Worm (Caenorhabditis elegans) whole organism, mixed stage, embryonic: ENCODE measurements around the gene C09F12.2.

Experiments used
- M03D4.4 ChIP-seq: sonication (generic microtip); optimal IDR thresholded peaks from 2 replicates; lab custom pipeline; 2017; ENCODE audit warnings: mild to moderate bottlenecking, missing genetic modification characterization, missing compliant biosample characterization
- bed-3 ChIP-seq: fragments of 200-800 bp; sonication (Bioruptor generic); optimal IDR thresholded peaks from 3 replicates; lab custom pipeline; 2018; ENCODE audit warnings: mild to moderate bottlenecking, missing genetic modification characterization, moderate library complexity, missing compliant biosample characterization
- blmp-1 ChIP-seq: fragments of 150-350 bp; optimal IDR thresholded peaks from 2 replicates; lab custom pipeline; 2014; ENCODE audit warnings: missing biosample characterization, missing genetic modification characterization
- ceh-39 ChIP-seq: fragments of 150-350 bp; optimal IDR thresholded peaks from 2 replicates; lab custom pipeline; 2014; ENCODE audit warnings: missing biosample characterization, missing genetic modification characterization
- ceh-43 ChIP-seq: fragments of 200-800 bp; sonication (Bioruptor generic); optimal IDR thresholded peaks from 2 replicates; lab custom pipeline; 2018; ENCODE audit warnings: mild to moderate bottlenecking, missing genetic modification characterization, moderate library complexity, missing compliant biosample characterization
- ceh-83 ChIP-seq: fragments of 200-800 bp; sonication (Bioruptor generic); optimal IDR thresholded peaks from 2 replicates; lab custom pipeline; 2018; ENCODE audit warnings: mild to moderate bottlenecking, missing genetic modification characterization, missing compliant biosample characterization
- ces-1 ChIP-seq: fragments of 150-350 bp; optimal IDR thresholded peaks from 2 replicates; lab custom pipeline; 2014; ENCODE audit warnings: missing biosample characterization, missing genetic modification reagents, missing genetic modification characterization
- cnd-1 ChIP-seq: fragments of 200-800 bp; sonication (Bioruptor generic); optimal IDR thresholded peaks from 2 replicates; lab custom pipeline; 2018; ENCODE audit warnings: mild to moderate bottlenecking, missing genetic modification characterization, missing compliant biosample characterization
- drap-1 ChIP-seq: fragments of 200-800 bp; sonication (Bioruptor generic); optimal IDR thresholded peaks from 3 replicates; lab custom pipeline; 2018; ENCODE audit warnings: mild to moderate bottlenecking, missing genetic modification characterization, missing compliant biosample characterization
- elt-1 ChIP-seq: sonication (generic microtip); optimal IDR thresholded peaks from 2 replicates; lab custom pipeline; 2017; ENCODE audit warnings: missing genetic modification characterization, mild to moderate bottlenecking, missing compliant biosample characterization, antibody characterized with exemption, moderate library complexity, borderline replicate concordance; ENCODE audit not compliant: insufficient read depth
- elt-3 ChIP-seq: fragments of 150-350 bp; optimal IDR thresholded peaks from 2 replicates; lab custom pipeline; 2014; ENCODE audit warnings: missing biosample characterization, missing genetic modification characterization
- flh-1 ChIP-seq: fragments of 200-800 bp; sonication (Bioruptor generic); optimal IDR thresholded peaks from 2 replicates; lab custom pipeline; 2018; ENCODE audit warnings: mild to moderate bottlenecking, missing genetic modification characterization, moderate library complexity, missing compliant biosample characterization
- ham-2 ChIP-seq: fragments of 200-800 bp; sonication (Bioruptor generic); optimal IDR thresholded peaks from 2 replicates; lab custom pipeline; 2018; ENCODE audit warnings: mild to moderate bottlenecking, missing genetic modification characterization, missing compliant biosample characterization
- hlh-1 ChIP-seq: fragments of 150-350 bp; optimal IDR thresholded peaks from 2 replicates; lab custom pipeline; 2014; ENCODE audit warnings: missing biosample characterization, missing genetic modification reagents, missing genetic modification characterization
- lin-13 ChIP-seq: fragments of 150-350 bp; optimal IDR thresholded peaks from 2 replicates; lab custom pipeline; 2014; ENCODE audit warnings: missing biosample characterization, missing genetic modification characterization
- lin-32 ChIP-seq: fragments of 200-800 bp; sonication (Bioruptor generic); optimal IDR thresholded peaks from 2 replicates; lab custom pipeline; 2018; ENCODE audit warnings: mild to moderate bottlenecking, missing genetic modification characterization, missing compliant biosample characterization
- lsy-2 ChIP-seq: fragments of 150-350 bp; optimal IDR thresholded peaks from 2 replicates; lab custom pipeline; 2014; ENCODE audit warnings: missing biosample characterization, missing genetic modification characterization
- mab-5 ChIP-seq: fragments of 150-350 bp; optimal IDR thresholded peaks from 2 replicates; lab custom pipeline; 2014; ENCODE audit warnings: missing biosample characterization, missing genetic modification characterization
- mep-1 ChIP-seq: fragments of 150-350 bp; optimal IDR thresholded peaks from 2 replicates; lab custom pipeline; 2017; ENCODE audit warnings: missing biosample characterization, missing genetic modification reagents, missing genetic modification characterization, inconsistent platforms
- mls-2 ChIP-seq: sonication (generic microtip); optimal IDR thresholded peaks from 2 replicates; lab custom pipeline; 2016; ENCODE audit warnings: mild to moderate bottlenecking, missing genetic modification characterization, moderate library complexity, missing compliant biosample characterization
- nhr-12 ChIP-seq: fragments of 150-350 bp; optimal IDR thresholded peaks from 2 replicates; lab custom pipeline; 2014; ENCODE audit warnings: missing biosample characterization, missing genetic modification characterization
- nhr-2 ChIP-seq: fragments of 150-350 bp; optimal IDR thresholded peaks from 2 replicates; lab custom pipeline; 2014; ENCODE audit warnings: missing biosample characterization, missing genetic modification characterization
- nhr-28 ChIP-seq: fragments of 150-350 bp; optimal IDR thresholded peaks from 2 replicates; lab custom pipeline; 2014; ENCODE audit warnings: missing biosample characterization, missing genetic modification characterization
- nhr-76 ChIP-seq: sonication (generic microtip); optimal IDR thresholded peaks from 2 replicates; lab custom pipeline; 2017; ENCODE audit warnings: missing biosample characterization, missing genetic modification characterization
- pha-4 ChIP-seq: fragments of 150-350 bp; optimal IDR thresholded peaks from 2 replicates; lab custom pipeline; 2018; ENCODE audit warnings: missing biosample characterization, missing genetic modification reagents, missing genetic modification characterization
- sem-2 ChIP-seq: fragments of 200-800 bp; sonication (Bioruptor generic); optimal IDR thresholded peaks from 2 replicates; lab custom pipeline; 2018; ENCODE audit warnings: mild to moderate bottlenecking, missing genetic modification characterization, missing compliant biosample characterization
- snpc-4 ChIP-seq: fragments of 150-350 bp; optimal IDR thresholded peaks from 2 replicates; lab custom pipeline; 2014; ENCODE audit warnings: missing biosample characterization, missing genetic modification characterization
- sptf-1 ChIP-seq: sonication (generic microtip); optimal IDR thresholded peaks from 2 replicates; lab custom pipeline; 2017; ENCODE audit warnings: mild to moderate bottlenecking, missing genetic modification characterization, moderate library complexity, missing compliant biosample characterization
- tbx-8 ChIP-seq: fragments of 200-800 bp; sonication (Bioruptor generic); optimal IDR thresholded peaks from 2 replicates; lab custom pipeline; 2018; ENCODE audit warnings: mild to moderate bottlenecking, missing genetic modification characterization, moderate library complexity, missing compliant biosample characterization
- unc-120 ChIP-seq: sonication (generic microtip); optimal IDR thresholded peaks from 2 replicates; lab custom pipeline; 2017; ENCODE audit warnings: missing genetic modification characterization, missing compliant biosample characterization; ENCODE audit not compliant: poor library complexity, severe bottlenecking
- unc-39 ChIP-seq: fragments of 150-350 bp; optimal IDR thresholded peaks from 2 replicates; lab custom pipeline; 2014; ENCODE audit warnings: missing biosample characterization, missing genetic modification characterization
- unc-62 ChIP-seq: fragments of 150-350 bp; optimal IDR thresholded peaks from 2 replicates; lab custom pipeline; 2014; ENCODE audit warnings: missing biosample characterization, missing genetic modification reagents, missing genetic modification characterization
- zip-8 ChIP-seq: fragments of 150-350 bp; optimal IDR thresholded peaks from 2 replicates; lab custom pipeline; 2014; ENCODE audit warnings: missing biosample characterization, missing genetic modification characterization
- ztf-11 ChIP-seq: fragments of 150-350 bp; optimal IDR thresholded peaks from 2 replicates; lab custom pipeline; 2014; ENCODE audit warnings: missing biosample characterization, missing genetic modification characterization

The C09F12.2 gene

DNA sequence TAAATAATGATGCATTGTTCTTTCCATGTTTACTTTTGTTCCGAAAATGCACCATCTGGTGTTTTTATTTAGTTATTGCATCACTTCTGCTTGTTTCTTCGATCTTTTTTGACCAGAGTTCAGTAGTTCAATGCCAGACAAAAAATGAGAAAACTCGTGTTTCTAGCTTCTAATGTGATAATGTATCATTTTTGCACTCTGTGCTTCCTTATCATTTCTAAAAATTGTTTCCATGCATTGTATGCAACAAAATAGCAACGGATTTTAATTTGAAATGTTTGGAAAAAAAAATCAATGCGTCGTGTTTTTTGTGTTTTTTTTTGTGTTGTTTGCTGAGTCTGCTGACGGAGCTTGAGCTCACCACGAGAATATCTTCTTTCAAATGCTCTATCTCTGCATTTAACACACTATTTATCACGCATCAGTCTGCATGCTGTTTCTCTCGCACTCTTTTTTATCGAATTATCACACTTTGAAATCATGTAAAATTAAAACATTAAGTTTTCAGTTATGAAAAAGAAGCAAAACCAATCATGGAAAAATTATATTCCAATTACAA lies 26.5 kb downstream of the C09F12.2 start, which contains the start of gene sulp-7:
Gene sulp-7 (plus strand): TSS at position 509 of the 559 bp plus-strand sequence.
- no peak for TF ChIP-seq elt-1 (tag; lab: Kevin White, UChicago)
- TF ChIP-seq nhr-12 (tag; lab: Kevin White, UChicago): no peak
- no peak for TF ChIP-seq mls-2 (tag; lab: Kevin White, UChicago)
- TF ChIP-seq sptf-1 (tag; lab: Kevin White, UChicago): no peak
- no peak for TF ChIP-seq bed-3 (GFP tag; lab: Kevin White, UChicago)
- no peak for TF ChIP-seq M03D4.4 (tag; lab: Kevin White, UChicago)
- no peak for TF ChIP-seq elt-3
- TF ChIP-seq unc-39 (tag; lab: Kevin White, UChicago): no peak

ce11 chrX:11085162-11085561 lies 31.4 kb downstream of the C09F12.2 start, which contains the start of gene W04G3.7:
Gene W04G3.7, minus strand, starts transcription at chrX:11085262.
- TF ChIP-seq tbx-8 (GFP tag; lab: Kevin White, UChicago): no peak
- no peak for TF ChIP-seq ces-1 (GFP tag; lab: Kevin White, UChicago)
- TF ChIP-seq elt-3: no peak
- no peak for TF ChIP-seq lin-32
- TF ChIP-seq lsy-2 (tag; lab: Kevin White, UChicago): no peak
- no peak for TF ChIP-seq zip-8 (tag; lab: Kevin White, UChicago)
- no peak for TF ChIP-seq nhr-76 (tag; lab: Kevin White, UChicago)
- TF ChIP-seq drap-1 (GFP tag; lab: Kevin White, UChicago): no peak
- no peak for TF ChIP-seq elt-1 (tag; lab: Kevin White, UChicago)
- TF ChIP-seq unc-120 (tag; lab: Kevin White, UChicago): no peak
- TF ChIP-seq bed-3 (GFP tag; lab: Kevin White, UChicago): no peak
- TF ChIP-seq lin-13 (tag; lab: Kevin White, UChicago): no peak
- no peak for TF ChIP-seq nhr-12 (tag; lab: Kevin White, UChicago)
- TF ChIP-seq ceh-43 (GFP tag; lab: Kevin White, UChicago): no peak
- TF ChIP-seq flh-1 (GFP tag; lab: Kevin White, UChicago): no peak
- TF ChIP-seq unc-39 (tag; lab: Kevin White, UChicago): no peak
- no peak for TF ChIP-seq mls-2 (tag; lab: Kevin White, UChicago)

DNA sequence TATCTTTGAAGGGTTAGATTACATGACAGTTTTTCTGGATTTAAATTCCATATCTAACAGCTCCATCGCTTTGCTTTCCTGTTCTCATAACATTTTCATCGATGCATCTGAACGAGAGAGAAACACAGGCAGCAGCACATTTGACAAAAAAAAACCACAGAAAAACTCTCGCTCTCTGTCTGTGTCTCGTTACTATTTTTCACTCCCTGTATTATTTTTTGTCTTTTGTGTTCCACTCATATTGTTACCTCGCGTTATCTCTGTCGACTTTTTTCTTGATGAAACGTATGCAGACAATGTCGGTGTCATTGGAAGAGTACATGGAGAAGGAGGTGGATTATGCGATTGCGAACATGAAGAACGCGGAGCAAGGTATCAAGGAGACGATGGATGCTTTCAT lies 35.2 kb downstream of the C09F12.2 start, which contains the start of gene W04G3.11:
Gene W04G3.11 (plus strand): TSS at position 244 of the 400 bp plus-strand sequence.
- TF ChIP-seq unc-62 (GFP tag; lab: Kevin White, UChicago) (no peak), tbx-8 (GFP tag; lab: Kevin White, UChicago) (no peak), zip-8 (tag; lab: Kevin White, UChicago) (no peak), unc-120 (tag; lab: Kevin White, UChicago) (no peak), nhr-12 (tag; lab: Kevin White, UChicago) (no peak), ces-1 (GFP tag; lab: Kevin White, UChicago) (no peak), M03D4.4 (tag; lab: Kevin White, UChicago) (no peak), bed-3 (GFP tag; lab: Kevin White, UChicago) (no peak), ham-2 (no peak), unc-39 (tag; lab: Kevin White, UChicago) (no peak), pha-4 (no peak), cnd-1 (tag; lab: Kevin White, UChicago) (no peak), hlh-1 (tag; lab: Kevin White, UChicago) (no peak), lin-13 (tag; lab: Kevin White, UChicago) (no peak), mep-1 (no peak), nhr-28 (tag; lab: Kevin White, UChicago) (no peak), drap-1 (GFP tag; lab: Kevin White, UChicago) (no peak), flh-1 (GFP tag; lab: Kevin White, UChicago) (no peak), blmp-1 (tag; lab: Kevin White, UChicago) (no peak)

ce11 chrX:11093985-11094593 lies 40.4 kb downstream of the C09F12.2 start:
- TF ChIP-seq flh-1 (GFP tag; lab: Kevin White, UChicago): no peak
- TF ChIP-seq blmp-1 (tag; lab: Kevin White, UChicago): peak; percentile 58
- TF ChIP-seq M03D4.4 (tag; lab: Kevin White, UChicago): peak; percentile 82
- peak; percentile 73 for TF ChIP-seq elt-1 (tag; lab: Kevin White, UChicago)
- TF ChIP-seq lin-32: peak; percentile 83
- no peak for TF ChIP-seq snpc-4 (tag; lab: Kevin White, UChicago)
- TF ChIP-seq unc-39 (tag; lab: Kevin White, UChicago): peak; percentile 94
- peak; percentile 93 for TF ChIP-seq sptf-1 (tag; lab: Kevin White, UChicago)
- peak; percentile 94 for TF ChIP-seq lin-13 (tag; lab: Kevin White, UChicago)
- TF ChIP-seq nhr-12 (tag; lab: Kevin White, UChicago): peak; percentile 100
- TF ChIP-seq mab-5 (tag; lab: Kevin White, UChicago): peak; percentile 93
- peak; percentile 65 for TF ChIP-seq ceh-83
- peak; percentile 99 for TF ChIP-seq ces-1 (GFP tag; lab: Kevin White, UChicago)
- TF ChIP-seq ceh-43 (GFP tag; lab: Kevin White, UChicago): peak; percentile 11
- peak; percentile 99 for TF ChIP-seq mep-1
- peak; percentile 99 for TF ChIP-seq pha-4
- TF ChIP-seq nhr-2 (tag; lab: Kevin White, UChicago): peak; percentile 73
- TF ChIP-seq ham-2: no peak
- TF ChIP-seq sem-2 (GFP tag; lab: Kevin White, UChicago): no peak
- TF ChIP-seq bed-3 (GFP tag; lab: Kevin White, UChicago): peak; percentile 30
- peak; percentile 93 for TF ChIP-seq mls-2 (tag; lab: Kevin White, UChicago)
- TF ChIP-seq nhr-28 (tag; lab: Kevin White, UChicago): peak; percentile 79
- peak; percentile 97 for TF ChIP-seq unc-62 (GFP tag; lab: Kevin White, UChicago)
- TF ChIP-seq cnd-1 (tag; lab: Kevin White, UChicago): peak; percentile 93
- TF ChIP-seq elt-3: peak; percentile 96
- peak; percentile 53 for TF ChIP-seq nhr-76 (tag; lab: Kevin White, UChicago)
- peak; percentile 98 for TF ChIP-seq drap-1 (GFP tag; lab: Kevin White, UChicago)
- TF ChIP-seq hlh-1 (tag; lab: Kevin White, UChicago): peak; percentile 92
- peak; percentile 98 for TF ChIP-seq ztf-11
- TF ChIP-seq ceh-39 (tag; lab: Kevin White, UChicago): peak; percentile 91
- peak; percentile 91 for TF ChIP-seq lsy-2 (tag; lab: Kevin White, UChicago)
- no peak for TF ChIP-seq zip-8 (tag; lab: Kevin White, UChicago)
